Worm (Caenorhabditis elegans) whole organism, L4 larva: Measurements from ENCODE around the gene hrg-6.

Experiments used
- D1046.2 ChIP-seq: fragments of 200-800 bp; sonication (Bioruptor generic); IDR thresholded peaks from 2 replicates; pipeline ENCODE4 v1.3.6; 2022; ENCODE audit warnings: missing genetic modification characterization, missing compliant biosample characterization
- F10B5.3 ChIP-seq: sonication (generic microtip); optimal IDR thresholded peaks from 2 replicates; lab custom pipeline; 2016; ENCODE audit warnings: mild to moderate bottlenecking, missing genetic modification characterization, missing compliant biosample characterization
- F26F4.8 ChIP-seq: fragments of 200-800 bp; sonication (Bioruptor generic); conservative IDR thresholded peaks from 2 replicates; pipeline ENCODE4 v1.3.6; 2022; ENCODE audit warnings: missing genetic modification characterization, missing compliant biosample characterization
- F44E2.7 ChIP-seq: fragments of 200-800 bp; sonication (Bioruptor generic); IDR thresholded peaks from 2 replicates; pipeline ENCODE4 v2.1.2; 2022; ENCODE audit warnings: missing genetic modification characterization, missing compliant biosample characterization
- T20F7.1 ChIP-seq: fragments of 200-800 bp; sonication (Bioruptor generic); optimal IDR thresholded peaks from 2 replicates; lab custom pipeline; 2018; ENCODE audit warnings: mild to moderate bottlenecking, missing genetic modification characterization, missing compliant biosample characterization
- Y105C5A.15 ChIP-seq: fragments of 200-800 bp; sonication (Bioruptor generic); IDR thresholded peaks from 2 replicates; pipeline ENCODE4 v1.3.6; 2022; ENCODE audit warnings: missing genetic modification characterization, missing compliant biosample characterization
- Y48G9A.11 ChIP-seq: fragments of 200-800 bp; sonication (Bioruptor generic); IDR thresholded peaks from 2 replicates; pipeline ENCODE4 v1.3.6; 2022; ENCODE audit warnings: missing genetic modification reagents, missing genetic modification characterization, missing compliant biosample characterization
- ZK337.2 ChIP-seq: fragments of 200-800 bp; sonication (Bioruptor generic); IDR thresholded peaks from 2 replicates; pipeline ENCODE4 v1.3.6; 2022; ENCODE audit warnings: missing genetic modification reagents, missing genetic modification characterization, missing compliant biosample characterization
- aha-1 ChIP-seq: fragments of 150-350 bp; peaks from one replicate; lab custom pipeline; 2014; ENCODE audit warnings: missing biosample characterization, missing genetic modification characterization
- aly-2 ChIP-seq: sonication (generic microtip); optimal IDR thresholded peaks from 2 replicates; lab custom pipeline; 2018; ENCODE audit warnings: missing biosample characterization, missing genetic modification characterization
- arid-1 ChIP-seq: fragments of 200-800 bp; sonication (Bioruptor generic); conservative IDR thresholded peaks from 2 replicates; pipeline ENCODE4 v1.3.6; 2022; ENCODE audit warnings: missing genetic modification reagents, missing genetic modification characterization, missing compliant biosample characterization
- attf-4 ChIP-seq: sonication (generic microtip); optimal IDR thresholded peaks from 3 replicates; lab custom pipeline; 2017; ENCODE audit warnings: missing biosample characterization, missing genetic modification characterization
- ceh-20 ChIP-seq: fragments of 200-800 bp; sonication (Bioruptor generic); IDR thresholded peaks from 2 replicates; pipeline ENCODE4 v1.3.6; 2022; ENCODE audit warnings: missing genetic modification reagents, missing genetic modification characterization, missing compliant biosample characterization
- ceh-28 ChIP-seq: fragments of 150-350 bp; optimal IDR thresholded peaks from 2 replicates; lab custom pipeline; 2014; ENCODE audit warnings: missing biosample characterization, missing genetic modification reagents, missing genetic modification characterization
- ceh-62 ChIP-seq: sonication (generic microtip); optimal IDR thresholded peaks from 2 replicates; lab custom pipeline; 2017; ENCODE audit warnings: missing biosample characterization, missing genetic modification characterization
- ctbp-1 ChIP-seq: fragments of 200-800 bp; sonication (Bioruptor generic); IDR thresholded peaks from 2 replicates; pipeline ENCODE4 v1.3.6; 2022; ENCODE audit warnings: missing genetic modification reagents, missing genetic modification characterization, missing compliant biosample characterization
- daf-19 ChIP-seq: fragments of 200-800 bp; sonication (Bioruptor generic); conservative IDR thresholded peaks from 2 replicates; pipeline ENCODE4 v1.3.6; 2022; ENCODE audit warnings: missing genetic modification characterization, missing compliant biosample characterization
- duxl-1 ChIP-seq: sonication (generic microtip); optimal IDR thresholded peaks from 2 replicates; lab custom pipeline; 2016; ENCODE audit warnings: mild to moderate bottlenecking, missing genetic modification characterization, moderate library complexity, missing compliant biosample characterization; ENCODE audit not compliant: poor library complexity
- egl-43 ChIP-seq: fragments of 200-800 bp; sonication (Bioruptor generic); IDR thresholded peaks from 2 replicates; pipeline ENCODE4 v1.3.6; 2022; ENCODE audit warnings: missing genetic modification reagents, missing genetic modification characterization, missing compliant biosample characterization
- fkh-10 ChIP-seq: fragments of 150-350 bp; optimal IDR thresholded peaks from 2 replicates; lab custom pipeline; 2014; ENCODE audit warnings: missing biosample characterization, missing genetic modification reagents, missing genetic modification characterization
- gei-8 ChIP-seq: fragments of 200-800 bp; sonication (Bioruptor generic); optimal IDR thresholded peaks from 2 replicates; lab custom pipeline; 2018; ENCODE audit warnings: mild to moderate bottlenecking, missing genetic modification characterization, missing compliant biosample characterization
- hif-1 ChIP-seq, 2 experiments: sonication (generic microtip); optimal IDR thresholded peaks; 2 replicates each; lab custom pipeline; 2016 to 2017; ENCODE audit warnings: missing compliant biosample characterization in 2 of 2, missing genetic modification characterization in 2 of 2, missing genetic modification reagents in 2 of 2, missing genotype in 2 of 2, mild to moderate bottlenecking in 1 of 2
- hmg-1.1 ChIP-seq: fragments of 200-800 bp; sonication (Bioruptor generic); IDR thresholded peaks from 2 replicates; pipeline ENCODE4 v1.3.6; 2022; ENCODE audit warnings: missing genetic modification reagents, missing genetic modification characterization, missing compliant biosample characterization
- lim-7 ChIP-seq: fragments of 200-800 bp; sonication (Bioruptor generic); IDR thresholded peaks from 2 replicates; pipeline ENCODE4 v1.3.6; 2022; ENCODE audit warnings: missing genetic modification characterization, missing compliant biosample characterization
- lin-1 ChIP-seq: fragments of 200-800 bp; sonication (Bioruptor generic); IDR thresholded peaks from 2 replicates; pipeline ENCODE4 v1.3.6; 2022; ENCODE audit warnings: missing genetic modification reagents, missing genetic modification characterization, missing compliant biosample characterization
- lin-15B ChIP-seq: fragments of 150-350 bp; sonication (generic microtip); optimal IDR thresholded peaks from 3 replicates; lab custom pipeline; 2014; ENCODE audit warnings: missing biosample characterization, missing genetic modification characterization
- lin-38 ChIP-seq: fragments of 200-800 bp; sonication (Bioruptor generic); IDR thresholded peaks from 2 replicates; pipeline ENCODE4 v1.3.6; 2022; ENCODE audit warnings: missing genetic modification reagents, missing genetic modification characterization, missing compliant biosample characterization
- lsy-2 ChIP-seq, 2 experiments: fragments of 150-350 bp in 1 of 2; sonication (generic microtip) in 1 of 2; optimal IDR thresholded peaks; 2 replicates each; lab custom pipeline; 2014 to 2017; ENCODE audit warnings: missing biosample characterization in 2 of 2, missing genetic modification characterization in 2 of 2
- mdt-29 ChIP-seq: fragments of 200-800 bp; sonication (Bioruptor generic); IDR thresholded peaks from 2 replicates; pipeline ENCODE4 v1.3.6; 2022; ENCODE audit warnings: missing genetic modification reagents, missing genetic modification characterization, missing compliant biosample characterization
- mep-1 ChIP-seq: fragments of 150-350 bp; sonication (generic microtip); optimal IDR thresholded peaks from 3 replicates; lab custom pipeline; 2014; ENCODE audit warnings: missing biosample characterization, missing genetic modification characterization
- mxl-3 ChIP-seq: fragments of 200-800 bp; sonication (Bioruptor generic); optimal IDR thresholded peaks from 2 replicates; lab custom pipeline; 2018; ENCODE audit warnings: mild to moderate bottlenecking, missing genetic modification characterization, missing compliant biosample characterization
- nhr-10 ChIP-seq: fragments of 150-350 bp; optimal IDR thresholded peaks from 2 replicates; lab custom pipeline; 2014; ENCODE audit warnings: missing biosample characterization, missing genetic modification characterization
- nhr-76 ChIP-seq: fragments of 150-350 bp; optimal IDR thresholded peaks from 2 replicates; lab custom pipeline; 2014; ENCODE audit warnings: missing biosample characterization, missing genetic modification characterization
- pha-4 ChIP-seq, 2 experiments: fragments of 150-350 bp in 1 of 2; fragments of 200-800 bp in 1 of 2; sonication (Bioruptor generic) in 1 of 2; IDR thresholded peaks in 1 of 2; optimal IDR thresholded peaks in 1 of 2; 2 replicates each; pipeline versions ENCODE4 v1.3.6 to Lab custom; 2014 to 2022; ENCODE audit warnings: missing genetic modification characterization in 2 of 2, missing genetic modification reagents in 2 of 2, missing biosample characterization in 1 of 2, missing compliant biosample characterization in 1 of 2
- php-3 ChIP-seq: fragments of 200-800 bp; sonication (Bioruptor generic); IDR thresholded peaks from 2 replicates; pipeline ENCODE4 v1.3.6; 2022; ENCODE audit warnings: missing genetic modification reagents, missing genetic modification characterization, missing compliant biosample characterization
- skn-1 ChIP-seq: fragments of 150-350 bp; optimal IDR thresholded peaks from 2 replicates; lab custom pipeline; 2014; ENCODE audit warnings: missing biosample characterization, missing genetic modification characterization
- spr-3 ChIP-seq: fragments of 200-800 bp; sonication (Bioruptor generic); optimal IDR thresholded peaks from 2 replicates; lab custom pipeline; 2018; ENCODE audit warnings: mild to moderate bottlenecking, missing genetic modification characterization, missing compliant biosample characterization
- tra-1 ChIP-seq: fragments of 200-800 bp; sonication (Bioruptor generic); IDR thresholded peaks from 2 replicates; pipeline ENCODE4 v1.3.6; 2022; ENCODE audit warnings: missing genetic modification reagents, missing genetic modification characterization, missing compliant biosample characterization
- vab-7 ChIP-seq: fragments of 200-800 bp; sonication (Bioruptor generic); IDR thresholded peaks from 2 replicates; pipeline ENCODE4 v1.3.6; 2022; ENCODE audit warnings: missing genetic modification reagents, missing genetic modification characterization, missing compliant biosample characterization
- zip-2 ChIP-seq: fragments of 150-350 bp; optimal IDR thresholded peaks from 2 replicates; lab custom pipeline; 2014; ENCODE audit warnings: missing biosample characterization, missing genetic modification characterization

hrg-6 gene

ce11 chrIV:11080823-11081285 is 48.5 kb downstream of the hrg-6 start, which contains the start of gene atg-7 (continued):
- TF ChIP-seq D1046.2 (GFP tag; lab: Robert Waterston, UW) (no peak), tra-1 (GFP tag; lab: Robert Waterston, UW) (no peak), attf-4 (tag; lab: Kevin White, UChicago) (no peak), aly-2 (tag; lab: Kevin White, UChicago) (no peak), aha-1 (tag; lab: Kevin White, UChicago) (no peak), ceh-62 (tag; lab: Kevin White, UChicago) (no peak), php-3 (GFP tag; lab: Robert Waterston, UW) (peak; percentile 23; the same call in 1 of the 2 replicates), lsy-2 (tag; optimal IDR thresholded peaks at IDR 0.05; lab: Kevin White, UChicago) (peak in 1 of 2 experiments; percentile 21)

- no peak for TF ChIP-seq lin-1 (GFP tag; lab: Robert Waterston, UW)
- no peak for TF ChIP-seq lim-7
- no peak for TF ChIP-seq Y48G9A.11 (GFP tag; lab: Robert Waterston, UW)
- TF ChIP-seq mep-1 (tag; lab: Kevin White, UChicago): no peak
- TF ChIP-seq ceh-28 (tag; lab: Kevin White, UChicago): peak; percentile 18
- peak; percentile 10 for TF ChIP-seq zip-2
- TF ChIP-seq lin-38 (GFP tag; lab: Robert Waterston, UW): no peak
- TF ChIP-seq Y105C5A.15: no peak
- TF ChIP-seq hif-1 (tag; optimal IDR thresholded peaks at IDR 0.05; lab: Kevin White, UChicago): no peak
- TF ChIP-seq daf-19: no peak
- 0 out of 2 replicates have a peak, but pooled peaks have one; percentile 5 for TF ChIP-seq mdt-29
- no peak for TF ChIP-seq vab-7 (GFP tag; lab: Robert Waterston, UW)
- TF ChIP-seq egl-43: 0 out of 2 replicates have a peak, but pooled peaks have one; percentile 30
- no peak for TF ChIP-seq spr-3 (GFP tag; lab: Kevin White, UChicago)
- 0 out of 2 replicates have a peak, but pooled peaks have one; percentile 20 for TF ChIP-seq arid-1 (GFP tag; lab: Robert Waterston, UW)
- TF ChIP-seq ceh-20 (GFP tag; lab: Robert Waterston, UW): no peak
- peak; percentile 90 for TF ChIP-seq aha-1 (tag; lab: Kevin White, UChicago)
- no peak for TF ChIP-seq F44E2.7 (GFP tag; lab: Robert Waterston, UW)
- TF ChIP-seq F26F4.8 (GFP tag; lab: Robert Waterston, UW): no peak
- no peak for TF ChIP-seq duxl-1 (tag; lab: Kevin White, UChicago)
- TF ChIP-seq hmg-1.1 (GFP tag; lab: Robert Waterston, UW): no peak
- no peak for TF ChIP-seq mxl-3 (GFP tag; lab: Kevin White, UChicago)
- no peak for TF ChIP-seq lin-15B (tag; lab: Kevin White, UChicago)
- no peak for TF ChIP-seq gei-8 (GFP tag; lab: Kevin White, UChicago)
- no peak for TF ChIP-seq T20F7.1 (GFP tag; lab: Kevin White, UChicago)
- TF ChIP-seq nhr-10 (tag; lab: Kevin White, UChicago): no peak
- TF ChIP-seq ZK337.2: no peak
- no peak for TF ChIP-seq skn-1 (tag; lab: Kevin White, UChicago)
- TF ChIP-seq fkh-10 (GFP tag; lab: Kevin White, UChicago): no peak
- TF ChIP-seq attf-4 (tag; lab: Kevin White, UChicago): no peak
- TF ChIP-seq nhr-76 (tag; lab: Kevin White, UChicago): no peak
- 0 out of 2 replicates have a peak, but pooled peaks have one; percentile 2 for TF ChIP-seq pha-4 (GFP tag; IDR thresholded peaks at IDR 0.05; lab: Robert Waterston, UW)
- TF ChIP-seq pha-4 (tag; optimal IDR thresholded peaks at IDR 0.05; lab: Kevin White, UChicago): no peak
- no peak for TF ChIP-seq F10B5.3
- no peak for TF ChIP-seq ctbp-1
These were observed 49.8 kb downstream of the hrg-6 start, which contains the start of gene let-70 for ce11 chrIV:11082153-11082552. Gene let-70, minus strand, starts transcription at chrIV:11082253.
